Fruit fly (Drosophila melanogaster) whole organism, embryonic: ENCODE data around the gene Ddc.

Experiments
- Aef1 ChIP-seq: fragments of 200-800 bp; sonication (Bioruptor generic); IDR thresholded peaks from 3 replicates; pipeline ENCODE4 v1.3.6; 2022; ENCODE audit warnings: missing biosample characterization, missing genetic modification characterization
- Atf-2 ChIP-seq: fragments of 200-800 bp; sonication (Bioruptor generic); optimal IDR thresholded peaks from 2 replicates; lab custom pipeline; 2016; ENCODE audit warnings: missing biosample characterization, missing genetic modification characterization
- Atf6 ChIP-seq: fragments of 200-800 bp; sonication (Bioruptor generic); IDR thresholded peaks from 2 replicates; pipeline ENCODE4 v1.3.6; 2022; ENCODE audit warnings: missing biosample characterization, missing genetic modification characterization
- CG11723 ChIP-seq: fragments of 200-800 bp; sonication (Bioruptor generic); optimal IDR thresholded peaks from 2 replicates; lab custom pipeline; 2017; ENCODE audit warnings: missing biosample characterization, mild to moderate bottlenecking, missing genetic modification characterization
- CG12155 ChIP-seq: fragments of 200-800 bp; sonication (Bioruptor generic); optimal IDR thresholded peaks from 3 replicates; lab custom pipeline; 2016; ENCODE audit warnings: missing biosample characterization, missing genetic modification characterization
- CG15073 ChIP-seq: fragments of 200-800 bp; sonication (Bioruptor generic); optimal IDR thresholded peaks from 2 replicates; lab custom pipeline; 2016; ENCODE audit warnings: missing biosample characterization, missing genetic modification characterization
- CG15269 ChIP-seq: fragments of 200-800 bp; sonication (Bioruptor generic); optimal IDR thresholded peaks from 2 replicates; lab custom pipeline; 2018; ENCODE audit warnings: missing biosample characterization, mild to moderate bottlenecking, missing genetic modification characterization, moderate library complexity
- CG1529 ChIP-seq: fragments of 200-800 bp; sonication (Bioruptor generic); optimal IDR thresholded peaks from 3 replicates; lab custom pipeline; 2018; ENCODE audit warnings: missing biosample characterization, missing genetic modification characterization
- CG15479 ChIP-seq: fragments of 200-800 bp; sonication (Bioruptor generic); optimal IDR thresholded peaks from 3 replicates; lab custom pipeline; 2019; ENCODE audit warnings: missing biosample characterization, mild to moderate bottlenecking, missing genetic modification characterization, moderate library complexity
- CG15696 ChIP-seq: fragments of 200-800 bp; sonication (Bioruptor generic); optimal IDR thresholded peaks from 2 replicates; lab custom pipeline; 2019; ENCODE audit warnings: missing biosample characterization, mild to moderate bottlenecking, missing genetic modification characterization, moderate library complexity
- CG1602 ChIP-seq: fragments of 200-800 bp; sonication (Bioruptor generic); optimal IDR thresholded peaks from 3 replicates; lab custom pipeline; 2016; ENCODE audit warnings: missing biosample characterization, missing genetic modification characterization
- CG16779 ChIP-seq: fragments of 200-800 bp; sonication (Bioruptor generic); IDR thresholded peaks from 2 replicates; pipeline ENCODE4 v1.3.6; 2022; ENCODE audit warnings: missing biosample characterization, missing genetic modification characterization
- CG31388 ChIP-seq: fragments of 200-800 bp; sonication (Bioruptor generic); optimal IDR thresholded peaks from 2 replicates; lab custom pipeline; 2016; ENCODE audit warnings: missing biosample characterization, missing genetic modification characterization
- CG34376 ChIP-seq: fragments of 200-800 bp; sonication (Bioruptor generic); optimal IDR thresholded peaks from 2 replicates; lab custom pipeline; 2018; ENCODE audit warnings: missing biosample characterization, mild to moderate bottlenecking, missing genetic modification characterization
- CG4282 ChIP-seq: fragments of 200-800 bp; sonication (Bioruptor generic); optimal IDR thresholded peaks from 2 replicates; lab custom pipeline; 2016; ENCODE audit warnings: missing biosample characterization, missing genetic modification characterization
- CG5953 ChIP-seq: fragments of 200-800 bp; sonication (Bioruptor generic); IDR thresholded peaks from 2 replicates; pipeline ENCODE4 v1.3.6; 2022; ENCODE audit warnings: missing biosample characterization, missing genetic modification characterization
- CG6689 ChIP-seq: fragments of 200-800 bp; sonication (Bioruptor generic); IDR thresholded peaks from 2 replicates; pipeline ENCODE4 v1.3.6; 2022; ENCODE audit warnings: missing biosample characterization, missing genetic modification characterization
- CG7963 ChIP-seq: fragments of 200-800 bp; sonication (Bioruptor generic); IDR thresholded peaks from 3 replicates; pipeline ENCODE4 v1.3.6; 2022; ENCODE audit warnings: missing biosample characterization, missing genetic modification characterization; ENCODE audit not compliant: partially characterized antibody
- CG8089 ChIP-seq: fragments of 200-800 bp; sonication (Bioruptor generic); optimal IDR thresholded peaks from 3 replicates; lab custom pipeline; 2016; ENCODE audit warnings: missing biosample characterization, missing genetic modification characterization
- CG9727 ChIP-seq: fragments of 200-800 bp; sonication (Bioruptor generic); optimal IDR thresholded peaks from 3 replicates; lab custom pipeline; 2017; ENCODE audit warnings: missing biosample characterization, mild to moderate bottlenecking, missing genetic modification characterization
- CHES-1-like ChIP-seq: fragments of 200-800 bp; sonication (Bioruptor generic); optimal IDR thresholded peaks from 2 replicates; lab custom pipeline; 2016; ENCODE audit warnings: missing biosample characterization, missing genetic modification characterization
- Chrac-16 ChIP-seq: fragments of 200-800 bp; sonication (Bioruptor generic); optimal IDR thresholded peaks from 3 replicates; lab custom pipeline; 2016; ENCODE audit warnings: missing biosample characterization, missing genetic modification characterization
- Eip74EF ChIP-seq, 2 experiments: fragments of 200-800 bp in 1 of 2; fragments of >200 bp in 1 of 2; sonication (Bioruptor generic) in 1 of 2; optimal IDR thresholded peaks; 2 replicates each; lab custom pipeline; 2017 to 2019; ENCODE audit warnings: missing biosample characterization in 2 of 2, missing genetic modification characterization in 2 of 2, mild to moderate bottlenecking in 1 of 2, moderate library complexity in 1 of 2
- Ets65A ChIP-seq: fragments of 200-800 bp; sonication (Bioruptor generic); peaks from one replicate; lab custom pipeline; 2016; ENCODE audit warnings: missing biosample characterization, missing genetic modification characterization
- Fer2 ChIP-seq: fragments of 200-800 bp; sonication (Bioruptor generic); optimal IDR thresholded peaks from 2 replicates; lab custom pipeline; 2018; ENCODE audit warnings: missing biosample characterization, mild to moderate bottlenecking, missing genetic modification characterization, moderate library complexity
- HmgZ ChIP-seq: fragments of 200-800 bp; sonication (Bioruptor generic); optimal IDR thresholded peaks from 2 replicates; lab custom pipeline; 2018; ENCODE audit warnings: missing biosample characterization, mild to moderate bottlenecking, missing genetic modification characterization
- Myb ChIP-seq: fragments of 200-800 bp; sonication (Bioruptor generic); optimal IDR thresholded peaks from 2 replicates; lab custom pipeline; 2016; ENCODE audit warnings: missing biosample characterization, missing genetic modification characterization
- Neu2 ChIP-seq: fragments of 200-800 bp; sonication (Bioruptor generic); optimal IDR thresholded peaks from 3 replicates; lab custom pipeline; 2016; ENCODE audit warnings: missing biosample characterization, missing genetic modification characterization, borderline replicate concordance
- PHDP ChIP-seq: fragments of 200-800 bp; sonication (Bioruptor generic); optimal IDR thresholded peaks from 3 replicates; lab custom pipeline; 2018; ENCODE audit warnings: missing biosample characterization, mild to moderate bottlenecking, missing genetic modification characterization, moderate library complexity
- Sry-δ ChIP-seq: fragments of 200-800 bp; sonication (Bioruptor generic); optimal IDR thresholded peaks from 2 replicates; lab custom pipeline; 2016; ENCODE audit warnings: missing biosample characterization, missing genetic modification characterization
- YL-1 ChIP-seq: fragments of 200-800 bp; sonication (Bioruptor generic); optimal IDR thresholded peaks from 3 replicates; lab custom pipeline; 2017; ENCODE audit warnings: missing biosample characterization, mild to moderate bottlenecking, missing genetic modification characterization
- al ChIP-seq: fragments of 200-800 bp; sonication (Bioruptor generic); IDR thresholded peaks from 2 replicates; pipeline ENCODE4 v1.3.6; 2022; ENCODE audit warnings: missing biosample characterization, missing genetic modification characterization
- ara ChIP-seq: fragments of 200-800 bp; sonication (Bioruptor generic); IDR thresholded peaks from 2 replicates; pipeline ENCODE4 v1.3.6; 2022; ENCODE audit warnings: missing biosample characterization, missing genetic modification characterization
- cas ChIP-seq: fragments of 200-800 bp; sonication (Bioruptor generic); IDR thresholded peaks from 2 replicates; pipeline ENCODE4 v1.3.6; 2022; ENCODE audit warnings: missing biosample characterization, missing genetic modification characterization
- corto ChIP-seq: fragments of 200-800 bp; sonication (Bioruptor generic); optimal IDR thresholded peaks from 2 replicates; lab custom pipeline; 2016; ENCODE audit warnings: missing biosample characterization, mild to moderate bottlenecking, missing genetic modification characterization, moderate library complexity
- dmrt99B ChIP-seq: fragments of 200-800 bp; sonication (Bioruptor generic); optimal IDR thresholded peaks from 2 replicates; lab custom pipeline; 2018; ENCODE audit warnings: missing biosample characterization, mild to moderate bottlenecking, missing genetic modification characterization, moderate library complexity
- fd96Cb ChIP-seq: fragments of 200-800 bp; sonication (Bioruptor generic); optimal IDR thresholded peaks from 2 replicates; lab custom pipeline; 2018; ENCODE audit warnings: missing biosample characterization, mild to moderate bottlenecking, missing genetic modification characterization, moderate library complexity
- fu2 ChIP-seq: fragments of 200-800 bp; sonication (Bioruptor generic); optimal IDR thresholded peaks from 2 replicates; lab custom pipeline; 2016; ENCODE audit warnings: missing biosample characterization, missing genetic modification characterization
- gem ChIP-seq: fragments of 200-800 bp; sonication (Bioruptor generic); optimal IDR thresholded peaks from 2 replicates; lab custom pipeline; 2019; ENCODE audit warnings: missing biosample characterization, mild to moderate bottlenecking, missing genetic modification characterization, moderate library complexity
- mirr ChIP-seq: fragments of 200-800 bp; sonication (Bioruptor generic); optimal IDR thresholded peaks from 3 replicates; lab custom pipeline; 2018; ENCODE audit warnings: missing biosample characterization, mild to moderate bottlenecking, missing genetic modification characterization
- mld ChIP-seq: fragments of 200-800 bp; sonication (Bioruptor generic); IDR thresholded peaks from 3 replicates; pipeline ENCODE4 v1.3.6; 2022; ENCODE audit warnings: missing biosample characterization, missing genetic modification characterization; ENCODE audit not compliant: partially characterized antibody
- nerfin-2 ChIP-seq: fragments of 200-800 bp; sonication (Bioruptor generic); IDR thresholded peaks from 2 replicates; pipeline ENCODE4 v1.3.6; 2022; ENCODE audit warnings: missing biosample characterization, missing genetic modification characterization; ENCODE audit not compliant: partially characterized antibody
- pita ChIP-seq: fragments of 200-800 bp; sonication (Bioruptor generic); optimal IDR thresholded peaks from 2 replicates; lab custom pipeline; 2017; ENCODE audit warnings: missing biosample characterization, mild to moderate bottlenecking, missing genetic modification characterization
- pnt ChIP-seq: fragments of 200-800 bp; sonication (Bioruptor generic); optimal IDR thresholded peaks from 3 replicates; lab custom pipeline; 2016; ENCODE audit warnings: missing biosample characterization, missing genetic modification characterization
- pros ChIP-seq: fragments of 200-800 bp; sonication (Bioruptor generic); optimal IDR thresholded peaks from 3 replicates; lab custom pipeline; 2019; ENCODE audit warnings: missing biosample characterization, mild to moderate bottlenecking, missing genetic modification characterization, moderate library complexity
- sc ChIP-seq, 3 experiments: fragments of >200 bp in 2 of 3; fragments of 200-800 bp in 1 of 3; sonication (Bioruptor generic) in 1 of 3; optimal IDR thresholded peaks; 2 replicates in 2 of 3; 3 replicates in 1 of 3; lab custom pipeline; 2017; ENCODE audit warnings: mild to moderate bottlenecking in 1 of 3, missing biosample characterization in 1 of 3, missing genetic modification characterization in 1 of 3, missing genetic modification reagents in 1 of 3
- sens ChIP-seq: fragments of 200-800 bp; sonication (Bioruptor generic); peaks from one replicate; lab custom pipeline; 2016; ENCODE audit warnings: missing biosample characterization, missing genetic modification characterization
- sna ChIP-seq: fragments of 200-800 bp; sonication (Bioruptor generic); IDR thresholded peaks from 2 replicates; pipeline ENCODE4 v1.3.6; 2022; ENCODE audit warnings: missing biosample characterization, missing genetic modification characterization; ENCODE audit not compliant: partially characterized antibody
- tin ChIP-seq: fragments of 200-800 bp; sonication (Bioruptor generic); optimal IDR thresholded peaks from 3 replicates; lab custom pipeline; 2016; ENCODE audit warnings: missing biosample characterization, missing genetic modification characterization
- wor ChIP-seq: fragments of 200-800 bp; sonication (Bioruptor generic); IDR thresholded peaks from 2 replicates; pipeline ENCODE4 v1.3.6; 2022; ENCODE audit warnings: missing biosample characterization, missing genetic modification characterization

Ddc gene

DNA sequence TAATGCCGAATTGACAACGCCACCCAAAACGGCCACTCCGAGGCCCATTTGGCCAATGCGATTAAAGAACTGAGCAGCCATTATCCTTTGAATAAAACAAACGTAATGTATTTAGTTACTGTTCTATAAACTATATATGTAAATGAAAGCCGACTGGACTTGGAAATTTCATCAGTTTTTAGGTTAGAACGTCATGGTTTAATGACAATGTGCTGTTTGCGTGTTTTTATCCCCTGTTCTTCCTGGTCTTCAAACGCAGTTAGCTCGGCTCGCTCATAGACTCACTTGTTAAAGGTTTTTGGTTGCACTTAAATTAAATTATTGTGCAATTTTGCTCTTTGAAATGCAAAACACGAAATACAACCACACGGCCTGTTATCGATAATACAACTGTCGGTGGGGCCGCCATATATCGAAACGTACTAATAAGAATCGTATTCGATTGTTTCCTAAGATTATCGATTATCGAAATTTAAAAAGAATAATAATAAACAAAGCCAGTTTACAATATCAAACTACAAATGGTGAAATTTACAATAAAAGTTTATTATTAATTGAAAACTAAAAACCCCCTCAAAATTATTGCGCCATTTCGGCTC, 3.5 kb upstream of the Ddc start, which contains the start of gene Phb1 (continued):
- TF ChIP-seq dmrt99B (no peak), YL-1 (peak; percentile 82), CG4282 (GFP tag; lab: Kevin White, UChicago) (no peak), Sry-δ (GFP tag; lab: Kevin White, UChicago) (peak; percentile 65), pros (GFP tag; lab: Kevin White, UChicago) (no peak), wor (GFP tag; lab: Robert Waterston, UW) (no peak), CG15269 (tag; lab: Kevin White, UChicago) (no peak), pnt (GFP tag; lab: Kevin White, UChicago) (no peak), CG15696 (tag; lab: Kevin White, UChicago) (no peak), PHDP (tag; lab: Kevin White, UChicago) (no peak), Chrac-16 (GFP tag; lab: Kevin White, UChicago) (no peak), Aef1 (no peak), nerfin-2 (GFP tag; lab: Robert Waterston, UW) (peak; percentile 99), CG5953 (GFP tag; lab: Robert Waterston, UW) (no peak), Atf6 (0 out of 2 replicates have a peak, but pooled peaks have one; percentile 6), Fer2 (no peak), CG34376 (GFP tag; lab: Kevin White, UChicago) (no peak), ara (GFP tag; lab: Robert Waterston, UW) (no peak), Myb (GFP tag; lab: Kevin White, UChicago) (peak; percentile 3), pita (GFP tag; lab: Kevin White, UChicago) (no peak), CHES-1-like (GFP tag; lab: Kevin White, UChicago) (no peak), sens (GFP tag; lab: Kevin White, UChicago) (peak; percentile 69), CG12155 (no peak), Atf-2 (GFP tag; lab: Kevin White, UChicago) (no peak), sc (optimal IDR thresholded peaks at IDR 0.05; lab: Kevin White, UChicago) (no peak), sc (GFP tag; optimal IDR thresholded peaks at IDR 0.05; lab: Kevin White, UChicago) (no peak), CG1602 (GFP tag; lab: Kevin White, UChicago) (no peak), mirr (GFP tag; lab: Kevin White, UChicago) (no peak), CG16779 (GFP tag; lab: Robert Waterston, UW) (no peak), cas (GFP tag; lab: Robert Waterston, UW) (no peak), CG8089 (GFP tag; lab: Kevin White, UChicago) (no peak), gem (no peak), tin (GFP tag; lab: Kevin White, UChicago) (no peak), CG7963 (peak; percentile 95), CG9727 (GFP tag; lab: Kevin White, UChicago) (no peak), Eip74EF (GFP tag; optimal IDR thresholded peaks at IDR 0.05; lab: Kevin White, UChicago) (no peak), CG31388 (GFP tag; lab: Kevin White, UChicago) (no peak), CG15073 (GFP tag; lab: Kevin White, UChicago) (no peak), sna (GFP tag; lab: Robert Waterston, UW) (peak; percentile 90), fu2 (GFP tag; lab: Kevin White, UChicago) (no peak), Ets65A (no peak), Neu2 (GFP tag; lab: Kevin White, UChicago) (no peak), CG1529 (GFP tag; lab: Kevin White, UChicago) (no peak), fd96Cb (tag; lab: Kevin White, UChicago) (no peak), CG6689 (GFP tag; lab: Robert Waterston, UW) (no peak), CG15479 (no peak), al (GFP tag; lab: Robert Waterston, UW) (no peak), mld (peak; percentile 93), CG11723 (GFP tag; lab: Kevin White, UChicago) (no peak), corto (no peak), HmgZ (tag; lab: Kevin White, UChicago) (no peak)
